Worm (Caenorhabditis elegans) whole organism, L1 larva: ENCODE data around the gene T09F3.2.

Experiments used
- C16A3.4 ChIP-seq: fragments of 150-350 bp; optimal IDR thresholded peaks from 2 replicates; lab custom pipeline; 2014; ENCODE audit warnings: missing biosample characterization, missing genetic modification characterization
- F16B12.6 ChIP-seq: fragments of 150-350 bp; optimal IDR thresholded peaks from 2 replicates; lab custom pipeline; 2014; ENCODE audit warnings: missing biosample characterization, missing genetic modification characterization
- ama-1 ChIP-seq: fragments of 150-350 bp; optimal IDR thresholded peaks from 2 replicates; lab custom pipeline; 2014
- blmp-1 ChIP-seq: fragments of 150-350 bp; optimal IDR thresholded peaks from 2 replicates; lab custom pipeline; 2014; ENCODE audit warnings: missing biosample characterization, missing genetic modification characterization
- ceh-8 ChIP-seq: fragments of 200-800 bp; sonication (Bioruptor generic); optimal IDR thresholded peaks from 2 replicates; lab custom pipeline; 2018; ENCODE audit warnings: mild to moderate bottlenecking, missing genetic modification characterization, moderate library complexity, missing compliant biosample characterization
- ceh-82 ChIP-seq, 3 experiments: fragments of 150-350 bp in 1 of 3; sonication (generic microtip) in 2 of 3; optimal IDR thresholded peaks; 2 replicates each; lab custom pipeline; 2014 to 2017; ENCODE audit warnings: missing biosample characterization in 3 of 3, missing genetic modification characterization in 3 of 3
- dpl-1 ChIP-seq, 3 experiments: fragments of 150-350 bp in 2 of 3; sonication (generic microtip) in 1 of 3; optimal IDR thresholded peaks; 2 replicates each; lab custom pipeline; 2014 to 2017; ENCODE audit warnings: missing biosample characterization in 3 of 3, missing genetic modification characterization in 3 of 3, missing genetic modification reagents in 3 of 3
- efl-1 ChIP-seq, 4 experiments: fragments of 150-350 bp; optimal IDR thresholded peaks in 3 of 4; peaks in 1 of 4; 1 replicate in 1 of 4; 2 replicates in 3 of 4; lab custom pipeline; 2014; ENCODE audit warnings: missing biosample characterization in 2 of 4, missing genetic modification characterization in 2 of 4, missing genetic modification reagents in 2 of 4
- efl-3 ChIP-seq: fragments of 200-800 bp; sonication (Bioruptor generic); optimal IDR thresholded peaks from 2 replicates; lab custom pipeline; 2018; ENCODE audit warnings: mild to moderate bottlenecking, missing genetic modification characterization, missing compliant biosample characterization
- egl-13 ChIP-seq: sonication (generic microtip); optimal IDR thresholded peaks from 2 replicates; lab custom pipeline; 2016; ENCODE audit warnings: missing genotype, missing genetic modification reagents, missing genetic modification characterization, missing compliant biosample characterization
- egl-27 ChIP-seq, 2 experiments: fragments of 150-350 bp in 1 of 2; sonication (generic microtip); optimal IDR thresholded peaks; 3 replicates each; lab custom pipeline; 2017 to 2018; ENCODE audit warnings: missing biosample characterization in 2 of 2, missing genetic modification characterization in 2 of 2, missing genetic modification reagents in 2 of 2
- elt-2 ChIP-seq: sonication (generic microtip); optimal IDR thresholded peaks from 2 replicates; lab custom pipeline; 2016; ENCODE audit warnings: missing genetic modification characterization, mild to moderate bottlenecking, inconsistent platforms, missing compliant biosample characterization, missing genetic modification reagents
- elt-3 ChIP-seq, 6 experiments: fragments of 150-350 bp in 1 of 6; sonication (generic microtip); optimal IDR thresholded peaks; 2 replicates each; lab custom pipeline; 2017 to 2018; ENCODE audit warnings: missing biosample characterization in 6 of 6, missing genetic modification characterization in 6 of 6, inconsistent platforms in 1 of 6
- ets-5 ChIP-seq: fragments of 200-800 bp; sonication (Bioruptor generic); IDR thresholded peaks from 2 replicates; pipeline ENCODE4 v1.3.6; 2022; ENCODE audit warnings: missing genetic modification characterization, missing compliant biosample characterization
- fkh-10 ChIP-seq: sonication (generic microtip); optimal IDR thresholded peaks from 2 replicates; lab custom pipeline; 2017; ENCODE audit warnings: missing biosample characterization, missing genetic modification reagents, missing genetic modification characterization
- fkh-4 ChIP-seq: sonication (generic microtip); optimal IDR thresholded peaks from 2 replicates; lab custom pipeline; 2016; ENCODE audit warnings: missing compliant biosample characterization, missing genetic modification characterization, borderline replicate concordance
- hlh-17 ChIP-seq: fragments of 200-800 bp; sonication (Bioruptor generic); optimal IDR thresholded peaks from 2 replicates; lab custom pipeline; 2018; ENCODE audit warnings: missing genetic modification characterization, mild to moderate bottlenecking, missing compliant biosample characterization, moderate library complexity, borderline replicate concordance
- hlh-4 ChIP-seq: sonication (generic microtip); optimal IDR thresholded peaks from 2 replicates; lab custom pipeline; 2016; ENCODE audit warnings: mild to moderate bottlenecking, missing genetic modification characterization, missing compliant biosample characterization
- hpl-2 ChIP-seq: fragments of 150-350 bp; optimal IDR thresholded peaks from 2 replicates; lab custom pipeline; 2014; ENCODE audit warnings: missing biosample characterization, missing genetic modification reagents, missing genetic modification characterization
- lin-13 ChIP-seq: fragments of 150-350 bp; optimal IDR thresholded peaks from 2 replicates; lab custom pipeline; 2014; ENCODE audit warnings: missing biosample characterization, missing genetic modification reagents, missing genetic modification characterization
- lin-14 ChIP-seq: fragments of 200-800 bp; sonication (Bioruptor generic); optimal IDR thresholded peaks from 2 replicates; lab custom pipeline; 2018; ENCODE audit warnings: mild to moderate bottlenecking, missing genetic modification characterization, moderate library complexity, missing compliant biosample characterization
- lin-35 ChIP-seq, 2 experiments: fragments of 150-350 bp; optimal IDR thresholded peaks; 2 replicates each; lab custom pipeline; 2014; ENCODE audit warnings: missing biosample characterization in 2 of 2, missing genetic modification characterization in 2 of 2, missing genetic modification reagents in 2 of 2
- lsy-2 ChIP-seq, 2 experiments: fragments of 150-350 bp; optimal IDR thresholded peaks; 2 replicates each; lab custom pipeline; 2014; ENCODE audit warnings: missing biosample characterization in 2 of 2, missing genetic modification characterization in 2 of 2
- mep-1 ChIP-seq: fragments of 150-350 bp; optimal IDR thresholded peaks from 2 replicates; lab custom pipeline; 2014; ENCODE audit warnings: missing biosample characterization, missing genetic modification characterization
- nhr-11 ChIP-seq: fragments of 150-350 bp; optimal IDR thresholded peaks from 2 replicates; lab custom pipeline; 2014; ENCODE audit warnings: missing biosample characterization, missing genetic modification characterization
- nhr-12 ChIP-seq: sonication (generic microtip); optimal IDR thresholded peaks from 2 replicates; lab custom pipeline; 2017; ENCODE audit warnings: missing biosample characterization, missing genetic modification characterization
- nhr-237 ChIP-seq: fragments of 150-350 bp; optimal IDR thresholded peaks from 2 replicates; lab custom pipeline; 2014; ENCODE audit warnings: missing biosample characterization, missing genetic modification characterization
- nhr-28 ChIP-seq: fragments of 150-350 bp; optimal IDR thresholded peaks from 2 replicates; lab custom pipeline; 2014; ENCODE audit warnings: missing biosample characterization, missing genetic modification characterization
- nhr-47 ChIP-seq: sonication (generic microtip); optimal IDR thresholded peaks from 2 replicates; lab custom pipeline; 2016; ENCODE audit warnings: mild to moderate bottlenecking, missing genetic modification characterization, moderate library complexity, missing compliant biosample characterization
- nhr-71 ChIP-seq: sonication (generic microtip); optimal IDR thresholded peaks from 2 replicates; lab custom pipeline; 2016; ENCODE audit warnings: mild to moderate bottlenecking, missing genetic modification characterization, moderate library complexity, missing compliant biosample characterization
- nhr-76 ChIP-seq: sonication (generic microtip); optimal IDR thresholded peaks from 2 replicates; lab custom pipeline; 2017; ENCODE audit warnings: missing biosample characterization, missing genetic modification characterization
- nhr-84 ChIP-seq: sonication (generic microtip); optimal IDR thresholded peaks from 2 replicates; lab custom pipeline; 2017; ENCODE audit warnings: missing biosample characterization, missing genetic modification characterization
- pax-3 ChIP-seq: fragments of 200-800 bp; sonication (Bioruptor generic); optimal IDR thresholded peaks from 2 replicates; lab custom pipeline; 2018; ENCODE audit warnings: mild to moderate bottlenecking, missing genetic modification characterization, moderate library complexity, missing compliant biosample characterization
- rnt-1 ChIP-seq: sonication (generic microtip); optimal IDR thresholded peaks from 2 replicates; lab custom pipeline; 2016; ENCODE audit warnings: mild to moderate bottlenecking, missing genetic modification characterization, moderate library complexity, missing compliant biosample characterization
- skn-1 ChIP-seq: fragments of 150-350 bp; optimal IDR thresholded peaks from 2 replicates; lab custom pipeline; 2014; ENCODE audit warnings: missing biosample characterization, missing genetic modification characterization
- snu-23 ChIP-seq: sonication (generic microtip); optimal IDR thresholded peaks from 2 replicates; lab custom pipeline; 2016; ENCODE audit warnings: missing genetic modification characterization, missing compliant biosample characterization
- sox-4 ChIP-seq: sonication (generic microtip); optimal IDR thresholded peaks from 2 replicates; lab custom pipeline; 2016; ENCODE audit warnings: missing genetic modification characterization, missing compliant biosample characterization
- swsn-7 ChIP-seq: sonication (generic microtip); optimal IDR thresholded peaks from 2 replicates; lab custom pipeline; 2016; ENCODE audit warnings: missing genetic modification characterization, missing compliant biosample characterization
- tbx-2 ChIP-seq: sonication (generic microtip); optimal IDR thresholded peaks from 2 replicates; lab custom pipeline; 2016; ENCODE audit warnings: missing genetic modification characterization, missing compliant biosample characterization
- unc-30 ChIP-seq: sonication (generic microtip); optimal IDR thresholded peaks from 2 replicates; lab custom pipeline; 2017; ENCODE audit warnings: missing biosample characterization, missing genetic modification characterization
- unc-62 ChIP-seq: fragments of 150-350 bp; optimal IDR thresholded peaks from 2 replicates; lab custom pipeline; 2014; ENCODE audit warnings: missing biosample characterization, missing genetic modification reagents, missing genetic modification characterization

T09F3.2 gene

ce11 chrII:10410989-10411388 is 20.0 kb downstream of the T09F3.2 start, which contains the start of gene E04D5.5:
TSS of gene E04D5.5 (plus strand) at chrII:10411289.
- TF ChIP-seq unc-62 (GFP tag; lab: Kevin White, UChicago) (no peak), swsn-7 (tag; lab: Kevin White, UChicago) (no peak), tbx-2 (tag; lab: Kevin White, UChicago) (no peak)

ce11 chrII:10416332-10416863 is 25.4 kb downstream of the T09F3.2 start, which contains the start of gene eif-2A:
TSS of gene eif-2A (plus strand) at chrII:10416800.
- no peak for TF ChIP-seq fkh-10
- TF ChIP-seq ama-1 (lab: Kevin White, UChicago): no peak
- no peak for TF ChIP-seq efl-3
- no peak for TF ChIP-seq ceh-8 (GFP tag; lab: Kevin White, UChicago)
- no peak for TF ChIP-seq nhr-28
- TF ChIP-seq C16A3.4 (tag; lab: Kevin White, UChicago): peak; percentile 5
- TF ChIP-seq nhr-237: no peak
- TF ChIP-seq egl-13: no peak
- TF ChIP-seq blmp-1 (tag; lab: Kevin White, UChicago): peak; percentile 42
- no peak for TF ChIP-seq hpl-2
- TF ChIP-seq lin-13 (GFP tag; lab: Kevin White, UChicago): no peak
- no peak for TF ChIP-seq elt-3 (tag; optimal IDR thresholded peaks at IDR 0.05; lab: Kevin White, UChicago)
- no peak for TF ChIP-seq ceh-82 (tag; optimal IDR thresholded peaks at IDR 0.05; lab: Kevin White, UChicago)
- TF ChIP-seq lin-35 (GFP tag; optimal IDR thresholded peaks at IDR 0.05; lab: Kevin White, UChicago): peak; percentile 25 to 41
- TF ChIP-seq dpl-1 (GFP tag; optimal IDR thresholded peaks at IDR 0.05; lab: Kevin White, UChicago): peak; percentile 23 to 61 (median 38)
- TF ChIP-seq pax-3: no peak
- TF ChIP-seq lin-14 (GFP tag; lab: Kevin White, UChicago): no peak
- TF ChIP-seq nhr-47 (tag; lab: Kevin White, UChicago): peak; percentile 7
- peak; percentile 75 for TF ChIP-seq F16B12.6
- TF ChIP-seq snu-23: peak; percentile 15
- no peak for TF ChIP-seq egl-27 (tag; optimal IDR thresholded peaks at IDR 0.05; lab: Kevin White, UChicago)
- TF ChIP-seq mep-1 (tag; lab: Kevin White, UChicago): peak; percentile 50
- peak; percentile 79 to 97 for TF ChIP-seq lsy-2 (tag; optimal IDR thresholded peaks at IDR 0.05; lab: Kevin White, UChicago)
- no peak for TF ChIP-seq elt-2 (tag; lab: Kevin White, UChicago)
- no peak for TF ChIP-seq unc-62 (GFP tag; lab: Kevin White, UChicago)
- peak in 1 of 2 experiments; percentile 44 for TF ChIP-seq efl-1 (optimal IDR thresholded peaks at IDR 0.05; lab: Kevin White, UChicago)
- peak in 1 of 2 experiments; percentile 50 for TF ChIP-seq efl-1 (GFP tag; optimal IDR thresholded peaks at IDR 0.05 in 1 of 2; lab: Kevin White, UChicago)
- TF ChIP-seq nhr-76 (tag; lab: Kevin White, UChicago): no peak
- TF ChIP-seq nhr-71: peak; percentile 21
- TF ChIP-seq unc-30: no peak
- TF ChIP-seq rnt-1: no peak

- no peak for TF ChIP-seq efl-3
- TF ChIP-seq nhr-71: no peak
- TF ChIP-seq hlh-17: no peak
- no peak for TF ChIP-seq nhr-11
- no peak for TF ChIP-seq nhr-76 (tag; lab: Kevin White, UChicago)
- no peak for TF ChIP-seq skn-1 (tag; lab: Kevin White, UChicago)
- no peak for TF ChIP-seq nhr-12 (tag; lab: Kevin White, UChicago)
- no peak for TF ChIP-seq sox-4 (tag; lab: Kevin White, UChicago)
- TF ChIP-seq ets-5 (GFP tag; lab: Robert Waterston, UW): no peak
- no peak for TF ChIP-seq hlh-4 (tag; lab: Kevin White, UChicago)
- TF ChIP-seq snu-23: no peak
- TF ChIP-seq elt-2 (tag; lab: Kevin White, UChicago): no peak
- no peak for TF ChIP-seq fkh-4 (tag; lab: Kevin White, UChicago)
- no peak for TF ChIP-seq hpl-2
- TF ChIP-seq nhr-84: no peak
Observed at ce11 chrII:10421941-10422340, 31.0 kb downstream of the T09F3.2 start, which contains the start of gene frpr-21. TSS of gene frpr-21 (minus strand) at chrII:10422041.
